Fruit fly (Drosophila melanogaster) whole organism, pupa: ENCODE measurements around the gene CG12991.

Source experiments
- CG12605 ChIP-seq: fragments of 200-800 bp; sonication (Bioruptor generic); IDR thresholded peaks from 2 replicates; pipeline ENCODE4 v1.3.6; 2022; ENCODE audit warnings: missing biosample characterization, missing genetic modification characterization
- CG17806 ChIP-seq: fragments of 200-800 bp; sonication (Bioruptor generic); optimal IDR thresholded peaks from 2 replicates; lab custom pipeline; 2018; ENCODE audit warnings: missing biosample characterization, mild to moderate bottlenecking, missing genetic modification characterization, moderate library complexity
- CG32121 ChIP-seq: fragments of 200-800 bp; sonication (Bioruptor generic); IDR thresholded peaks from 2 replicates; pipeline ENCODE4 v1.3.6; 2022; ENCODE audit warnings: missing biosample characterization, missing genetic modification characterization
- D1 ChIP-seq: fragments of 200-800 bp; sonication (Bioruptor generic); optimal IDR thresholded peaks from 2 replicates; lab custom pipeline; 2018; ENCODE audit warnings: missing biosample characterization, mild to moderate bottlenecking, missing genetic modification characterization, moderate library complexity
- EcR ChIP-seq: fragments of 200-800 bp; sonication (Bioruptor generic); optimal IDR thresholded peaks from 3 replicates; lab custom pipeline; 2019; ENCODE audit warnings: missing biosample characterization, missing genetic modification characterization, mild to moderate bottlenecking, moderate library complexity, missing genetic modification reagents
- Snoo ChIP-seq: fragments of 200-800 bp; sonication (Bioruptor generic); optimal IDR thresholded peaks from 3 replicates; lab custom pipeline; 2017; ENCODE audit warnings: missing biosample characterization, mild to moderate bottlenecking, missing genetic modification characterization, inconsistent platforms
- fd96Ca ChIP-seq: fragments of 200-800 bp; sonication (Bioruptor generic); IDR thresholded peaks from 3 replicates; pipeline ENCODE4 v1.3.6; 2022; ENCODE audit warnings: missing biosample characterization, missing genetic modification characterization
- rn ChIP-seq: fragments of 200-800 bp; sonication (Bioruptor generic); IDR thresholded peaks from 2 replicates; pipeline ENCODE4 v1.3.6; 2022; ENCODE audit warnings: missing biosample characterization, missing genetic modification characterization

dm6 chrX:17582650-17583049, 3.0 kb downstream of the CG12991 start:
- TF ChIP-seq EcR (GFP tag; lab: Kevin White, UChicago) (no peak), D1 (tag; lab: Kevin White, UChicago) (no peak), rn (GFP tag; lab: Robert Waterston, UW) (no peak), Snoo (tag; lab: Kevin White, UChicago) (no peak), CG12605 (GFP tag; lab: Robert Waterston, UW) (no peak), CG17806 (tag; lab: Kevin White, UChicago) (no peak), CG32121 (GFP tag; lab: Robert Waterston, UW) (no peak), fd96Ca (no peak)
